Fruit fly (Drosophila melanogaster): ENCODE results near the gene CG8010.

CG8010 gene

dm6 chrX:19248426-19249217 lies 20.1 kb downstream of the CG8010 start, which contains the start of gene Hs3st-B:
TSS of gene Hs3st-B (plus strand) at chrX:19248639.
- TF ChIP-seq kay (GFP tag; ENCODE audit: borderline replicate concordance), result no peak
- TF ChIP-seq toe (GFP tag; optimal IDR thresholded peaks at IDR 0.05), result no peak
- no peak for TF ChIP-seq cic (GFP tag; optimal IDR thresholded peaks at IDR 0.05)
- TF ChIP-seq Mnt (GFP tag; optimal IDR thresholded peaks at IDR 0.05), result no peak
- no peak for TF ChIP-seq CG7101 (tag; optimal IDR thresholded peaks at IDR 0.05)
- TF ChIP-seq tj (GFP tag; optimal IDR thresholded peaks at IDR 0.05), result no peak
- no peak for TF ChIP-seq CG1620 (GFP tag; optimal IDR thresholded peaks at IDR 0.05)
- TF ChIP-seq Hr96 (GFP tag; optimal IDR thresholded peaks at IDR 0.05), result no peak
- no peak for TF ChIP-seq CG14711 (tag; optimal IDR thresholded peaks at IDR 0.05)
- TF ChIP-seq bab1 (GFP tag; optimal IDR thresholded peaks at IDR 0.05), result no peak

dm6 chrX:19247200-19248052 lies 21.3 kb downstream of the CG8010 start, which contains the start of gene CG7992:
TSS of gene CG7992 (minus strand) at chrX:19247250.
- TF ChIP-seq CG7045 (GFP tag; optimal IDR thresholded peaks at IDR 0.05) (no peak), Clk (GFP tag; optimal IDR thresholded peaks at IDR 0.05) (no peak), CG12768 (GFP tag; optimal IDR thresholded peaks at IDR 0.05) (peak; percentile 28), CG33017 (tag; optimal IDR thresholded peaks at IDR 0.05) (peak; percentile 23), CG7101 (tag; optimal IDR thresholded peaks at IDR 0.05) (peak; percentile 58), ovo (GFP tag; optimal IDR thresholded peaks at IDR 0.05) (no peak), Hr96 (GFP tag; optimal IDR thresholded peaks at IDR 0.05) (peak; percentile 64), CG1620 (GFP tag; optimal IDR thresholded peaks at IDR 0.05) (peak; percentile 3), tj (GFP tag; optimal IDR thresholded peaks at IDR 0.05) (peak; percentile 33), toe (GFP tag; optimal IDR thresholded peaks at IDR 0.05) (peak; percentile 28), bab1 (GFP tag; optimal IDR thresholded peaks at IDR 0.05) (no peak), cic (GFP tag; optimal IDR thresholded peaks at IDR 0.05) (no peak), cnc (optimal IDR thresholded peaks at IDR 0.05) (no peak), CG5204 (GFP tag; optimal IDR thresholded peaks at IDR 0.05) (peak; percentile 24), kay (GFP tag; ENCODE audit: borderline replicate concordance) (peak; percentile 94), Crg-1 (GFP tag; optimal IDR thresholded peaks at IDR 0.05) (peak; percentile 9), pad (GFP tag; optimal IDR thresholded peaks at IDR 0.05) (peak; percentile 31), CG14711 (tag; optimal IDR thresholded peaks at IDR 0.05) (peak; percentile 59), Mnt (GFP tag; optimal IDR thresholded peaks at IDR 0.05) (peak; percentile 39), CG11617 (GFP tag; optimal IDR thresholded peaks at IDR 0.05) (peak; percentile 75)

- peak; percentile 3 for TF ChIP-seq bab1 (GFP tag; optimal IDR thresholded peaks at IDR 0.05)
- TF ChIP-seq CG1620 (GFP tag; optimal IDR thresholded peaks at IDR 0.05), result no peak
- TF ChIP-seq cic (GFP tag; optimal IDR thresholded peaks at IDR 0.05), result no peak
- TF ChIP-seq CG14711 (tag; optimal IDR thresholded peaks at IDR 0.05), result peak; percentile 8
- no peak for TF ChIP-seq tj (GFP tag; optimal IDR thresholded peaks at IDR 0.05)
- no peak for TF ChIP-seq CG33017 (tag; optimal IDR thresholded peaks at IDR 0.05)
- peak; percentile 10 for TF ChIP-seq toe (GFP tag; optimal IDR thresholded peaks at IDR 0.05)
- TF ChIP-seq Hr96 (GFP tag; optimal IDR thresholded peaks at IDR 0.05), result peak; percentile 24
- no peak for TF ChIP-seq Clk (GFP tag; optimal IDR thresholded peaks at IDR 0.05)
- peak; percentile 24 for TF ChIP-seq CG5204 (GFP tag; optimal IDR thresholded peaks at IDR 0.05)
- no peak for TF ChIP-seq pad (GFP tag; optimal IDR thresholded peaks at IDR 0.05)
- TF ChIP-seq Mnt (GFP tag; optimal IDR thresholded peaks at IDR 0.05), result no peak
- TF ChIP-seq CG11617 (GFP tag; optimal IDR thresholded peaks at IDR 0.05), result peak; percentile 0
- TF ChIP-seq kay (GFP tag; ENCODE audit: borderline replicate concordance), result no peak
- no peak for TF ChIP-seq ovo (GFP tag; optimal IDR thresholded peaks at IDR 0.05)
Observed at dm6 chrX:19243379-19243834, 25.3 kb downstream of the CG8010 start, which contains the start of gene CG7889. TSS of gene CG7889 (plus strand) at chrX:19243631.

- TF ChIP-seq Crg-1 (GFP tag; optimal IDR thresholded peaks at IDR 0.05) (no peak), tj (GFP tag; optimal IDR thresholded peaks at IDR 0.05) (no peak), Mnt (GFP tag; optimal IDR thresholded peaks at IDR 0.05) (no peak), CG1620 (GFP tag; optimal IDR thresholded peaks at IDR 0.05) (no peak), Clk (GFP tag; optimal IDR thresholded peaks at IDR 0.05) (no peak), cic (GFP tag; optimal IDR thresholded peaks at IDR 0.05) (peak; percentile 33)
Observed at dm6 chrX:19241790-19242373, 26.8 kb downstream of the CG8010 start, which contains the start of gene CG14196. TSS of gene CG14196 (minus strand) at chrX:19241840.

dm6 chrX:19240230-19240839 lies 28.4 kb downstream of the CG8010 start:
- TF ChIP-seq Mnt (GFP tag; optimal IDR thresholded peaks at IDR 0.05), result peak; percentile 59
- TF ChIP-seq ovo (GFP tag; optimal IDR thresholded peaks at IDR 0.05), result no peak

All from whole organism, adult.